Worm (Caenorhabditis elegans) whole organism, mixed stage, embryonic: ENCODE data around the gene agt-2.

Experiments
- ces-1 ChIP-seq: fragments of 150-350 bp; optimal IDR thresholded peaks from 2 replicates; lab custom pipeline; 2014; ENCODE audit warnings: missing biosample characterization, missing genetic modification reagents, missing genetic modification characterization
- cnd-1 ChIP-seq: fragments of 200-800 bp; sonication (Bioruptor generic); optimal IDR thresholded peaks from 2 replicates; lab custom pipeline; 2018; ENCODE audit warnings: mild to moderate bottlenecking, missing genetic modification characterization, missing compliant biosample characterization
- mab-5 ChIP-seq: fragments of 150-350 bp; optimal IDR thresholded peaks from 2 replicates; lab custom pipeline; 2014; ENCODE audit warnings: missing biosample characterization, missing genetic modification characterization
- nhr-237 ChIP-seq: fragments of 150-350 bp; optimal IDR thresholded peaks from 2 replicates; lab custom pipeline; 2014; ENCODE audit warnings: missing biosample characterization, missing genetic modification characterization
- unc-39 ChIP-seq: fragments of 150-350 bp; optimal IDR thresholded peaks from 2 replicates; lab custom pipeline; 2014; ENCODE audit warnings: missing biosample characterization, missing genetic modification characterization

- TF ChIP-seq nhr-237 (tag; lab: Kevin White, UChicago) (no peak), cnd-1 (tag; lab: Kevin White, UChicago) (no peak), unc-39 (no peak), ces-1 (GFP tag; lab: Kevin White, UChicago) (no peak), mab-5 (tag; lab: Kevin White, UChicago) (no peak)
Observed at ce11 chrII:5384282-5384681, 10.7 kb upstream of the agt-2 start.
